Fruit fly (Drosophila melanogaster): Measurements from ENCODE around the gene CG7546.

The CG7546 gene

DNA sequence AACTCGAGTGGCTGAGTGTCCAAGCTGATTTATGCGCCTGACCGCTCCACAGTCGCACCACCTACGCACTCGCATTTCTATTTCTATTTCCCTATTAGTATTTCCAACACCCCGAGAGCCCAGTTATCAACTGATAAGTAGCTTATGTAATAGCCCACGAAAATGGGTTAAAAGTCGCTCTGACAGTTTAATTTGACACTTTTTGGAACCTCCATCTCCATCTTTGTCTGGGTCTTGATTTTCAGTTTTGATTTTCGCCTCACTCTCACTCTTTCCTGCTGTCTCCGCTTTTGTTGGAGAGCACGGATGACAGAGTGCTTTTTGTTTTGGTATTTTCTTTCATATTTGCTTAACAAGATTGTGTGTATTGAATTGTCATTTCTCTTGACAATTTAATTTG, 42.3 kb downstream of the CG7546 start:
- TF ChIP-seq CG15710 (tag; optimal IDR thresholded peaks at IDR 0.05): no peak
- TF ChIP-seq gl (tag; optimal IDR thresholded peaks at IDR 0.05): no peak
- TF ChIP-seq D1 (tag; optimal IDR thresholded peaks at IDR 0.05): no peak
- no peak for TF ChIP-seq CG9948 (tag; optimal IDR thresholded peaks at IDR 0.05)
- no peak for TF ChIP-seq CG14655 (GFP tag; optimal IDR thresholded peaks at IDR 0.05)
- TF ChIP-seq CG4496 (GFP tag; IDR thresholded peaks at IDR 0.05): no peak
- TF ChIP-seq CG12605 (GFP tag; IDR thresholded peaks at IDR 0.05): no peak
- no peak for TF ChIP-seq Pif1B (GFP tag; optimal IDR thresholded peaks at IDR 0.05)
- TF ChIP-seq CG8159 (tag; optimal IDR thresholded peaks at IDR 0.05): no peak
- no peak for TF ChIP-seq CG32121 (GFP tag; IDR thresholded peaks at IDR 0.05)
- TF ChIP-seq CG10348 (GFP tag; IDR thresholded peaks at IDR 0.05): no peak
- TF ChIP-seq Ets98B (GFP tag; IDR thresholded peaks at IDR 0.05): no peak
- TF ChIP-seq CG17806 (tag; optimal IDR thresholded peaks at IDR 0.05): no peak
- TF ChIP-seq CG8301 (tag; optimal IDR thresholded peaks at IDR 0.05): no peak
- no peak for TF ChIP-seq rn (GFP tag; IDR thresholded peaks at IDR 0.05)

DNA sequence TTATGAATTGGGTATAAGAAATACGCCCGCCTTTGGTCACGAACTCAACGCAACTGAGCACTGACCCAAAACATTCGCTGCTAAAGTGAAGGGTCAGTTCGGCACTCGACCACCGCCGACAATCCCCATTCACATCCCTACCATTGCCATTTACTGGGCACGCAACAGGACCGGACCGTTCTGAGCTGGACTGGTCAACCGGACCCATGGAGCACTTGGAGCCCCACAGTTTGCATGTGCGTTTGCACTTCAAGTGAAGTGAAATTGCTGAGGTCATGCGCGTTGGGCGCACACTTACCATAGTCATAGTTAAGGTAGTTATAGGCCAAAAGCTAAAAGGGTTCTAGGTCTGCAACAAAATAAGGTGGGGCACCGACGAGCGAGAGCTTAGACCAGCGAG, 49.2 kb downstream of the CG7546 start, which contains the start of gene CG14837:
Gene CG14837 (minus strand): TSS at position 101 of the 400 bp plus-strand sequence.
- TF ChIP-seq rn (GFP tag; IDR thresholded peaks at IDR 0.05): no peak

DNA sequence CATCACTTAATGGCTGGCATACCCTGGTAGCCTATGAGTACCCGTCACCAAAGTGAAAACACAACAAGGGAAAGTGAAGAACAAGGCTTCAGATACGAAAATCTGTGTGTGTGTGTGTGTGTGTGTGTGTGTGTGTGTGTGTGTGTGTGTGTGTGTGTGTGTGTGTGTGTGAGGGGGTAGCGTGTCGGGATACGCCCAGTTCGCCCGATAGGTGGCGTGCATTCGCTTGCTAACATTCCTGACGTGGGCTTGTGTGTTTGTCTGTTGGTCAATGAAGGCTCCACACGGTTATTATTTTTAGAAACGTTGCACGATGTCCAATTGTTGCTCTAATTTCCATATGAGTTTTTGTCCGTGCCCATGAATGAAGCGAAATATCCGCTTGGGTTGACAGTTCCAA, 49.8 kb downstream of the CG7546 start:
- TF ChIP-seq Pif1A (GFP tag; optimal IDR thresholded peaks at IDR 0.05) (no peak), CG9948 (tag; optimal IDR thresholded peaks at IDR 0.05) (no peak), D1 (tag; optimal IDR thresholded peaks at IDR 0.05) (no peak), CG14655 (GFP tag; optimal IDR thresholded peaks at IDR 0.05) (no peak), CG17806 (tag; optimal IDR thresholded peaks at IDR 0.05) (no peak), rn (GFP tag; IDR thresholded peaks at IDR 0.05) (no peak), CG4496 (GFP tag; IDR thresholded peaks at IDR 0.05) (no peak), fd96Ca (GFP tag; IDR thresholded peaks at IDR 0.05) (no peak), CG12605 (GFP tag; IDR thresholded peaks at IDR 0.05) (no peak)

DNA sequence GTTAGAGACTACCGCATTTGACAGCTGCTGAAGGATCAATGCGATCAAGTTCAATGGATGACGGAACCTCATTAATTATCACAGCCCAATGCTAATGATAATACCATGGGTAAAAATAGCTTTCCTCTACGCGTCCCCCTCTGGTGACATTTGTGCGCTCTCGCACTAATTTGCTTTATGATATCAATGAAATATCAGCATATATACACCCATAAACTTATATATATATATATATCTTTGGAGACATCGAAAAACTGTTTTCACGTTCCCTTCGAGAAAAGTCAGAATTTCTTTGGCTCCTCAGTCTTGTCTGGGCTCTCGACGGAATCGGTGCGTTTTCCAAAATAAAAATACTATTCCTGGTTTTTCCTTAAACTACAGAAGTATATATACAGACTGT, 51.5 kb downstream of the CG7546 start, which contains the start of gene frac:
Gene frac (plus strand): TSS at position 301 of the 400 bp plus-strand sequence.
- no peak for TF ChIP-seq CG14655 (GFP tag; optimal IDR thresholded peaks at IDR 0.05)
- no peak for TF ChIP-seq fd96Ca (GFP tag; IDR thresholded peaks at IDR 0.05)
- no peak for TF ChIP-seq Pif1A (GFP tag; optimal IDR thresholded peaks at IDR 0.05)
- no peak for TF ChIP-seq CG17806 (tag; optimal IDR thresholded peaks at IDR 0.05)
- no peak for TF ChIP-seq CG15710 (tag; optimal IDR thresholded peaks at IDR 0.05)
- TF ChIP-seq Ets98B (GFP tag; IDR thresholded peaks at IDR 0.05): no peak
- no peak for TF ChIP-seq EcR (GFP tag; optimal IDR thresholded peaks at IDR 0.05)
- no peak for TF ChIP-seq D1 (tag; optimal IDR thresholded peaks at IDR 0.05)
- no peak for TF ChIP-seq Pif1B (GFP tag; optimal IDR thresholded peaks at IDR 0.05)
- no peak for TF ChIP-seq CG4496 (GFP tag; IDR thresholded peaks at IDR 0.05)
- TF ChIP-seq CG9948 (tag; optimal IDR thresholded peaks at IDR 0.05): no peak
- TF ChIP-seq CG34367 (tag; optimal IDR thresholded peaks at IDR 0.05): no peak
- no peak for TF ChIP-seq CG10348 (GFP tag; IDR thresholded peaks at IDR 0.05)
- TF ChIP-seq CG32121 (GFP tag; IDR thresholded peaks at IDR 0.05): no peak
- TF ChIP-seq gl (tag; optimal IDR thresholded peaks at IDR 0.05): no peak
- TF ChIP-seq CG8159 (tag; optimal IDR thresholded peaks at IDR 0.05): no peak
- TF ChIP-seq Snoo (tag; optimal IDR thresholded peaks at IDR 0.05): no peak
